Fruit fly (Drosophila melanogaster) whole organism, embryonic: Measurements from ENCODE around the gene CG6937.

Experiments
- CG17328 ChIP-seq: fragments of 200-800 bp; sonication (Bioruptor generic); IDR thresholded peaks from 2 replicates; pipeline ENCODE4 v1.3.6; 2022; ENCODE audit warnings: missing biosample characterization, missing genetic modification characterization
- CG17612 ChIP-seq: fragments of 200-800 bp; sonication (Bioruptor generic); IDR thresholded peaks from 2 replicates; pipeline ENCODE4 v1.3.6; 2022; ENCODE audit warnings: missing biosample characterization, missing genetic modification characterization
- CG18599 ChIP-seq: fragments of 200-800 bp; sonication (Bioruptor generic); optimal IDR thresholded peaks from 3 replicates; lab custom pipeline; 2017; ENCODE audit warnings: missing biosample characterization, missing genetic modification characterization, mild to moderate bottlenecking, moderate library complexity, missing genetic modification reagents
- CG2875 ChIP-seq: fragments of 200-800 bp; sonication (Bioruptor generic); optimal IDR thresholded peaks from 2 replicates; lab custom pipeline; 2017; ENCODE audit warnings: missing biosample characterization, mild to moderate bottlenecking, missing genetic modification characterization, missing genetic modification reagents
- CG31365 ChIP-seq: fragments of 200-800 bp; sonication (Bioruptor generic); optimal IDR thresholded peaks from 2 replicates; lab custom pipeline; 2018; ENCODE audit warnings: missing biosample characterization, mild to moderate bottlenecking, missing genetic modification characterization
- Dip3 ChIP-seq: fragments of 200-800 bp; sonication (Bioruptor generic); optimal IDR thresholded peaks from 3 replicates; lab custom pipeline; 2016; ENCODE audit warnings: missing biosample characterization, missing genetic modification characterization
- Lim3 ChIP-seq: fragments of 200-800 bp; sonication (Bioruptor generic); IDR thresholded peaks from 2 replicates; pipeline ENCODE4 v1.3.6; 2022; ENCODE audit warnings: missing biosample characterization, missing genetic modification characterization
- ewg ChIP-seq: fragments of 200-800 bp; sonication (Bioruptor generic); optimal IDR thresholded peaks from 3 replicates; lab custom pipeline; 2017; ENCODE audit warnings: mild to moderate bottlenecking, missing biosample characterization, missing genetic modification reagents, missing genetic modification characterization

dm6 chr3R:22594257-22594656 lies 9.7 kb downstream of the CG6937 start:
- TF ChIP-seq CG17612 (GFP tag; lab: Robert Waterston, UW), result no peak
- no peak for TF ChIP-seq CG18599 (GFP tag; lab: Kevin White, UChicago)
- no peak for TF ChIP-seq Dip3 (GFP tag; lab: Kevin White, UChicago)
- TF ChIP-seq CG2875, result no peak
- TF ChIP-seq CG31365 (tag; lab: Kevin White, UChicago), result no peak
- no peak for TF ChIP-seq ewg (GFP tag; lab: Kevin White, UChicago)
- TF ChIP-seq Lim3, result no peak
- TF ChIP-seq CG17328, result no peak
